Fruit fly (Drosophila melanogaster): Measurements from ENCODE around the gene CG5895.
A peak's percentile ranks its signal among the peaks of the same experiment; 100 is the strongest.

CG5895 gene

dm6 chr3L:16054095-16054494 lies 18.8 kb downstream of the CG5895 start (continued):
- TF ChIP-seq Pdp1 (GFP tag; optimal IDR thresholded peaks at IDR 0.05) (no peak), chif (GFP tag; optimal IDR thresholded peaks at IDR 0.05) (peak; percentile 10 to 27), Blimp-1 (GFP tag; optimal IDR thresholded peaks at IDR 0.05) (peak; percentile 58), ato (GFP tag; IDR thresholded peaks at IDR 0.05; ENCODE audit: partially characterized antibody) (no peak), MTF-1 (GFP tag; optimal IDR thresholded peaks at IDR 0.05; ENCODE audit: borderline replicate concordance) (no peak), trem (tag; optimal IDR thresholded peaks at IDR 0.05) (peak; percentile 34), dati (GFP tag; IDR thresholded peaks at IDR 0.05) (no peak), grn (GFP tag; optimal IDR thresholded peaks at IDR 0.05) (no peak), so (GFP tag; IDR thresholded peaks at IDR 0.05) (no peak), D19B (GFP tag; optimal IDR thresholded peaks at IDR 0.05) (peak; percentile 26), sim (GFP tag; IDR thresholded peaks at IDR 0.05) (no peak), sd (tag; optimal IDR thresholded peaks at IDR 0.05) (no peak), CG10209 (GFP tag; optimal IDR thresholded peaks at IDR 0.05) (peak; percentile 13), otp (GFP tag; IDR thresholded peaks at IDR 0.05) (peak; percentile 28; the same call in 1 of the 3 replicates), CG6854 (GFP tag; optimal IDR thresholded peaks at IDR 0.05) (no peak), Bteb2 (GFP tag; optimal IDR thresholded peaks at IDR 0.05) (peak; percentile 8), fu2 (GFP tag; optimal IDR thresholded peaks at IDR 0.05) (no peak), CG3407 (GFP tag; optimal IDR thresholded peaks at IDR 0.05) (peak; percentile 14), CG14860 (GFP tag; IDR thresholded peaks at IDR 0.05; ENCODE audit: partially characterized antibody) (no peak), CG12391 (tag; optimal IDR thresholded peaks at IDR 0.05) (peak; percentile 51), CG17361 (GFP tag; IDR thresholded peaks at IDR 0.05) (peak; percentile 78), CG1602 (GFP tag; optimal IDR thresholded peaks at IDR 0.05) (peak; percentile 25), H15 (GFP tag; IDR thresholded peaks at IDR 0.05) (no peak), br (optimal IDR thresholded peaks at IDR 0.05) (no peak), CG9437 (GFP tag; optimal IDR thresholded peaks at IDR 0.05) (peak; percentile 62), CG10462 (GFP tag; optimal IDR thresholded peaks at IDR 0.05) (peak; percentile 2), sisA (GFP tag; IDR thresholded peaks at IDR 0.05) (no peak; the same call in 1 of the 2 replicates), CG12942 (GFP tag; optimal IDR thresholded peaks at IDR 0.05) (no peak), Xbp1 (GFP tag; optimal IDR thresholded peaks at IDR 0.05) (peak; percentile 57), CG2129 (GFP tag; IDR thresholded peaks at IDR 0.05; ENCODE audit: partially characterized antibody) (no peak), kay (GFP tag; optimal IDR thresholded peaks at IDR 0.05) (no peak), luna (GFP tag; optimal IDR thresholded peaks at IDR 0.05) (no peak), corto (GFP tag; optimal IDR thresholded peaks at IDR 0.05) (no peak), CG7271 (tag; optimal IDR thresholded peaks at IDR 0.05) (no peak), CG1024 (GFP tag; IDR thresholded peaks at IDR 0.05) (0 out of 2 replicates have a peak, but pooled peaks have one; percentile 21), Ada2b (GFP tag; IDR thresholded peaks at IDR 0.05) (no peak), ftz-f1 (GFP tag; optimal IDR thresholded peaks at IDR 0.05) (no peak), cad (GFP tag; optimal IDR thresholded peaks at IDR 0.05) (no peak), tx (GFP tag; optimal IDR thresholded peaks at IDR 0.05) (no peak), CG17328 (GFP tag; IDR thresholded peaks at IDR 0.05) (no peak), CG10274 (GFP tag; optimal IDR thresholded peaks at IDR 0.05) (no peak), jing (GFP tag; optimal IDR thresholded peaks at IDR 0.05) (peak; percentile 26), Atf-2 (GFP tag; optimal IDR thresholded peaks at IDR 0.05) (no peak), phol (tag; optimal IDR thresholded peaks at IDR 0.05) (peak; percentile 68), pfk (GFP tag; optimal IDR thresholded peaks at IDR 0.05) (no peak), Sin3A (optimal IDR thresholded peaks at IDR 0.05) (no peak), Gsc (GFP tag; IDR thresholded peaks at IDR 0.05) (no peak), jumu (GFP tag; optimal IDR thresholded peaks at IDR 0.05) (no peak), CG13424 (tag; optimal IDR thresholded peaks at IDR 0.05) (peak; percentile 58), Dad (GFP tag; optimal IDR thresholded peaks at IDR 0.05) (no peak), CG12104 (GFP tag; optimal IDR thresholded peaks at IDR 0.05) (peak; percentile 11), MESR4 (GFP tag; optimal IDR thresholded peaks at IDR 0.05) (no peak)
